Worm (Caenorhabditis elegans): ENCODE data around the gene ddi-1.

- TF ChIP-seq tab-1 (GFP tag; IDR thresholded peaks at IDR 0.05) (no peak), ztf-23 (GFP tag; IDR thresholded peaks at IDR 0.05) (no peak), T22C8.4 (GFP tag; IDR thresholded peaks at IDR 0.05) (no peak), flt-1 (GFP tag; IDR thresholded peaks at IDR 0.05) (no peak), ref-1 (GFP tag; conservative IDR thresholded peaks at IDR 0.05) (no peak), klf-2 (GFP tag; conservative IDR thresholded peaks at IDR 0.05) (no peak), cog-1 (tag; optimal IDR thresholded peaks at IDR 0.05) (no peak)
Observed at ce11 chrIV:6541435-6541834, 18.8 kb downstream of the ddi-1 start, which contains the start of gene C01G5.25.

All from whole organism, midembryonic.